Worm (Caenorhabditis elegans) whole organism, midembryonic: ENCODE data around the gene fbxa-131.

Experiments
- T22C8.4 ChIP-seq: fragments of 200-800 bp; sonication (Bioruptor generic); IDR thresholded peaks from 2 replicates; pipeline ENCODE4 v1.3.6; 2022; ENCODE audit warnings: missing genetic modification characterization, missing compliant biosample characterization
- cog-1 ChIP-seq: sonication (generic microtip); optimal IDR thresholded peaks from 2 replicates; lab custom pipeline; 2016; ENCODE audit warnings: missing genetic modification characterization, missing compliant biosample characterization
- flt-1 ChIP-seq: fragments of 200-800 bp; sonication (Bioruptor generic); IDR thresholded peaks from 2 replicates; pipeline ENCODE4 v1.3.6; 2022; ENCODE audit warnings: missing genetic modification characterization, missing compliant biosample characterization
- klf-2 ChIP-seq: fragments of 200-800 bp; sonication (Bioruptor generic); conservative IDR thresholded peaks from 2 replicates; pipeline ENCODE4 v1.3.6; 2022; ENCODE audit warnings: missing genetic modification reagents, missing genetic modification characterization, missing compliant biosample characterization
- med-1 ChIP-seq: sonication (generic microtip); optimal IDR thresholded peaks from 2 replicates; lab custom pipeline; 2017; ENCODE audit warnings: missing genetic modification characterization, mild to moderate bottlenecking, missing compliant biosample characterization, antibody characterized with exemption, missing genetic modification reagents; ENCODE audit not compliant: insufficient read depth
- ref-1 ChIP-seq: fragments of 200-800 bp; sonication (Bioruptor generic); conservative IDR thresholded peaks from 2 replicates; pipeline ENCODE4 v1.3.6; 2022; ENCODE audit warnings: missing genetic modification reagents, missing genetic modification characterization, missing compliant biosample characterization
- tab-1 ChIP-seq: fragments of 200-800 bp; sonication (Bioruptor generic); IDR thresholded peaks from 2 replicates; pipeline ENCODE4 v1.3.6; 2022; ENCODE audit warnings: missing genetic modification characterization, missing compliant biosample characterization
- ztf-23 ChIP-seq: fragments of 200-800 bp; sonication (Bioruptor generic); IDR thresholded peaks from 2 replicates; pipeline ENCODE4 v1.3.6; 2022; ENCODE audit warnings: missing genetic modification reagents, missing genetic modification characterization, missing compliant biosample characterization
- ztf-29 ChIP-seq: fragments of 200-800 bp; sonication (Bioruptor generic); IDR thresholded peaks from 2 replicates; pipeline ENCODE4 v1.3.6; 2022; ENCODE audit warnings: missing genetic modification reagents, missing genetic modification characterization, missing compliant biosample characterization

The fbxa-131 gene

ce11 chrV:19718660-19719059, 19.6 kb upstream of the fbxa-131 start:
- no peak for TF ChIP-seq cog-1
- TF ChIP-seq ztf-29 (GFP tag; lab: Robert Waterston, UW): peak; percentile 52; the same call in 1 of the 2 replicates

- TF ChIP-seq flt-1 (GFP tag; lab: Robert Waterston, UW) (no peak), ref-1 (GFP tag; lab: Robert Waterston, UW) (no peak)
Measured at ce11 chrV:19719253-19719652, 19.0 kb upstream of the fbxa-131 start, which contains the start of gene Y116F11A.6. Gene Y116F11A.6 (plus strand): TSS chrV:19719553.

DNA sequence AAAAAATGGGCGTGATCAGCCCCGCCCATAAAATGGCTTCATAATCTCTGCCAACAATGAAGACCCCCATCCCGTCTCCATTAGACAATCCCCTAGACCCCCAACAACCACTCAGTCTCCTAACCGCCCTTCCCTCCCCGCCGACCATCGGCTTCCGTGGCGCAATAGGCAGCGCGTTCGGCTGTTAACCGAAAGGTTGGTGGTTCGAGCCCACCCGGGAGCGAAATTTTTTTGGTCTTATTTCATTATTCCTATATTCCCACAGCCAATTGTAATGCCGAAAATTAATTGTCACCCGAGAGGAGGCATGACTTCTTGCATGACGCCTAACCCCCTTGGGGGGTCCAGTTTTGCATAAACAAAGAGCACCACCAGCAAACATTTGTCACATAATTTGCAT, 15.3 kb upstream of the fbxa-131 start:
- TF ChIP-seq flt-1 (GFP tag; lab: Robert Waterston, UW) (peak; percentile 93), klf-2 (GFP tag; lab: Robert Waterston, UW) (0 out of 2 replicates have a peak, but pooled peaks have one; percentile 32), cog-1 (no peak), T22C8.4 (GFP tag; lab: Robert Waterston, UW) (peak; percentile 72), ztf-23 (peak; percentile 86), tab-1 (GFP tag; lab: Robert Waterston, UW) (peak; percentile 85), ref-1 (GFP tag; lab: Robert Waterston, UW) (peak; percentile 52; the same call in 1 of the 2 replicates), med-1 (GFP tag; lab: Kevin White, UChicago) (peak; percentile 42), ztf-29 (GFP tag; lab: Robert Waterston, UW) (peak; percentile 64; the same call in 1 of the 2 replicates)

- TF ChIP-seq cog-1 (no peak), klf-2 (GFP tag; lab: Robert Waterston, UW) (no peak), ztf-29 (GFP tag; lab: Robert Waterston, UW) (no peak), T22C8.4 (GFP tag; lab: Robert Waterston, UW) (no peak), med-1 (GFP tag; lab: Kevin White, UChicago) (no peak), ref-1 (GFP tag; lab: Robert Waterston, UW) (no peak), ztf-23 (no peak), flt-1 (GFP tag; lab: Robert Waterston, UW) (no peak)
Measured at ce11 chrV:19724589-19724988, 13.6 kb upstream of the fbxa-131 start.

ce11 chrV:19727990-19728389, 10.2 kb upstream of the fbxa-131 start:
- no peak for TF ChIP-seq cog-1
- no peak for TF ChIP-seq ref-1 (GFP tag; lab: Robert Waterston, UW)
- TF ChIP-seq med-1 (GFP tag; lab: Kevin White, UChicago): no peak
- no peak for TF ChIP-seq T22C8.4 (GFP tag; lab: Robert Waterston, UW)
- TF ChIP-seq tab-1 (GFP tag; lab: Robert Waterston, UW): no peak
- TF ChIP-seq ztf-29 (GFP tag; lab: Robert Waterston, UW): no peak
- TF ChIP-seq ztf-23: no peak
- TF ChIP-seq flt-1 (GFP tag; lab: Robert Waterston, UW): no peak
- TF ChIP-seq klf-2 (GFP tag; lab: Robert Waterston, UW): no peak

DNA sequence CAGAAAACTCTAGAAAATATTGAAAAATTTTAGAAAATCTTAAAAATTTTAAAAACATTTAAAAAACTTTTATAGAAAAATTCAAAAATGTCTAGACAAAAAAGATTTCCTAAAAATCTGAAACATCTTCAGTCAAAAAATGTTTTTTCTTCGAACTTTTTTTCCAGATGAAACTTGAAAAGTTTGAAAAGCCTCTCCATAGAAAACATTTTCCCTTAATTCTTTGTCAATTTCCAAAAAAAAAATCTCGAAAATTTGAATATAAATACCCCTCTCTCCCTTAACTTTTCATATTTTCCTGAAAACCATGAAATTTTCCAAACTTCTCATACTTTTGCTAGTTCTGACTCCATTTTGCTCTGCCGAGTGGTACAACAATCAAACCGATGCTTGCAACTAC, 9.5 kb upstream of the fbxa-131 start, which contains the start of gene Y116F11A.3:
Y116F11A.3 (plus strand) TSS at position 301 of the 400 bp plus-strand sequence.
- no peak for TF ChIP-seq ref-1 (GFP tag; lab: Robert Waterston, UW)
- no peak for TF ChIP-seq med-1 (GFP tag; lab: Kevin White, UChicago)
- TF ChIP-seq ztf-29 (GFP tag; lab: Robert Waterston, UW): no peak
- no peak for TF ChIP-seq klf-2 (GFP tag; lab: Robert Waterston, UW)
- no peak for TF ChIP-seq cog-1
- TF ChIP-seq tab-1 (GFP tag; lab: Robert Waterston, UW): no peak
- no peak for TF ChIP-seq flt-1 (GFP tag; lab: Robert Waterston, UW)
- TF ChIP-seq T22C8.4 (GFP tag; lab: Robert Waterston, UW): no peak
- no peak for TF ChIP-seq ztf-23

ce11 chrV:19730280-19730679, 7.9 kb upstream of the fbxa-131 start, which contains the start of gene Y116F11A.1:
Gene Y116F11A.1 (plus strand): TSS chrV:19730580.
- TF ChIP-seq tab-1 (GFP tag; lab: Robert Waterston, UW) (no peak), flt-1 (GFP tag; lab: Robert Waterston, UW) (no peak), klf-2 (GFP tag; lab: Robert Waterston, UW) (no peak), med-1 (GFP tag; lab: Kevin White, UChicago) (no peak), cog-1 (no peak), ref-1 (GFP tag; lab: Robert Waterston, UW) (no peak), T22C8.4 (GFP tag; lab: Robert Waterston, UW) (no peak), ztf-29 (GFP tag; lab: Robert Waterston, UW) (no peak), ztf-23 (no peak)

- TF ChIP-seq klf-2 (GFP tag; lab: Robert Waterston, UW) (no peak), ztf-23 (no peak), med-1 (GFP tag; lab: Kevin White, UChicago) (no peak)
Measured at ce11 chrV:19733728-19734127, 4.5 kb upstream of the fbxa-131 start.

DNA sequence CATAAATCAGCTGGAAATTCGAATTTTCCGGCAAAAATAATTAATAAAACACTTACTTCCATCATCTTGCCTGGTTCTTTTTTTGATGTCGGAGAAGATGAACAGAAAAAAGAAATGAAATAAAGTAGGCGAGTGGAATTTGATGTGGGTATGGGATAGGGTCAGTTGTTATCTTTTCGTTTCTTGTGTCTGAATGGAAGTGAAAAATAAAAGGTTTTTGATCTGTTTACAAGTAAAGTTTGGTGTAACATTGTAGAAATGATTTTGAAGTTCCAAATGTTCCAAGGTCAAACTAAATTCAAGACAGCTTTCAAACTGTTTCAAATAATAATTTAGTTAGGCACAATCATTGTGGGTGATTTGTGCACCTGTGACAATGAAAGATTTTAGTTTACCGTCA, 759 bp upstream of the fbxa-131 start, which contains the start of gene W04E12.7:
W04E12.7 (minus strand) TSS at position 101 of the 400 bp plus-strand sequence.
- TF ChIP-seq ref-1 (GFP tag; lab: Robert Waterston, UW) (no peak), klf-2 (GFP tag; lab: Robert Waterston, UW) (no peak), T22C8.4 (GFP tag; lab: Robert Waterston, UW) (no peak), flt-1 (GFP tag; lab: Robert Waterston, UW) (no peak), med-1 (GFP tag; lab: Kevin White, UChicago) (no peak), ztf-29 (GFP tag; lab: Robert Waterston, UW) (no peak), cog-1 (no peak), tab-1 (GFP tag; lab: Robert Waterston, UW) (no peak), ztf-23 (no peak)

DNA sequence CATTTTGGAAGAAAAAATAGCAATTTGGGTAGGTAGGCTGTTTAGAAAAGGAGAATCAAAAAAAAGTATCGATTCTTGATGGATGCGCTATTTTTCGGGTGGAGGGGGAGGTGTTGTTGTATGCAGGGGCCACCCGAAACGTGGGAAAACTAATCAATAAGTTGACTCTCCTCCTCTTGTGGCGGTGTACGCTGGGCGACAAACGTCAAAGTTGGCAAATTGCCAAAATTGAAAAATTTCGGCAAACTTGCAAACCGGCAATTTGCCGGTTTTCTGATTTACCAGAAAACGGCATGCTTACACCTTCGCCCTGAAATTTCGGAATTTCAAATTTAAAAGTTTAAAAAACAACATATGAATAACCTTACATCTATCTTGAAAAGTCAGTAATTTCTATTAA, 2.8 kb downstream of the fbxa-131 start, which contains the start of gene W04E12.2:
W04E12.2 (minus strand) TSS at position 101 of the 400 bp plus-strand sequence.
- TF ChIP-seq ztf-29 (GFP tag; lab: Robert Waterston, UW) (no peak), T22C8.4 (GFP tag; lab: Robert Waterston, UW) (peak; percentile 52; the same call in 1 of the 2 replicates)
